Fruit fly (Drosophila melanogaster) whole organism: ENCODE data around the gene sesB.

Experiments
- CG8478 ChIP-seq: fragments of >200 bp; optimal IDR thresholded peaks from 2 replicates; lab custom pipeline; 2018; ENCODE audit warnings: inconsistent platforms
- Dll ChIP-seq: fragments of >200 bp; optimal IDR thresholded peaks from 2 replicates; lab custom pipeline; 2017
- pan ChIP-seq: fragments of >200 bp; optimal IDR thresholded peaks from 2 replicates; lab custom pipeline; 2017

DNA sequence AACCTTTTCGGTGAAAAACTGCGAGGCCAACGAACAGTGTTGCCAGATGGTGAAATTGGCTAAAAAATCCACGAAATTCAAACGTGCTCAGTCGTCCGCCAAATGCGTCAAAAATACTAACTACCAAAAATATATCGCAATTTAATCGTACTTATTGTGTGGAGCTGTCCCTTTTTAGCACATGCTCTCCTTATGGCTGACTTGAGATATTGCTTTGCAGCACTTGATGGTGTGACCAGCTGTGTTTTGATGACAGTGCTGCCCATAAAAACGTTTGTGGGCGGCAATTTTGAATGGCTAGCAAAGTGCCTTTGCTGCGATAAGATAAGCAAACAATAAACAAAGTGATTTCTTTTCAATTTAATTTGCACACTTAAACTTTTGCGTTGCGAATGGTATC, 22.6 kb downstream of the sesB start, which contains the start of gene Tango5:
- TF ChIP-seq Dll (lab: Kevin White, UChicago) (no peak), pan (no peak), CG8478 (lab: Kevin White, UChicago) (no peak)
